Worm (Caenorhabditis elegans): ENCODE results near the gene gst-7.

ce11 chrII:4924729-4925128 is 42.9 kb downstream of the gst-7 start:
- TF ChIP-seq nhr-77 (tag; optimal IDR thresholded peaks at IDR 0.05) (no peak), ama-1 (optimal IDR thresholded peaks at IDR 0.05) (no peak), ztf-4 (tag; optimal IDR thresholded peaks at IDR 0.05) (no peak), nhr-11 (tag; optimal IDR thresholded peaks at IDR 0.05) (no peak), snpc-4 (tag; optimal IDR thresholded peaks at IDR 0.05) (no peak), elt-1 (tag; optimal IDR thresholded peaks at IDR 0.05) (no peak), fkh-10 (GFP tag; optimal IDR thresholded peaks at IDR 0.05) (no peak), unc-62 (GFP tag; optimal IDR thresholded peaks at IDR 0.05) (no peak), elt-3 (tag; optimal IDR thresholded peaks at IDR 0.05) (no peak), mdl-1 (tag; optimal IDR thresholded peaks at IDR 0.05) (no peak), ceh-9 (tag; optimal IDR thresholded peaks at IDR 0.05) (no peak), lin-39 (tag; optimal IDR thresholded peaks at IDR 0.05) (no peak)
